Fruit fly (Drosophila melanogaster) whole organism, prepupa: ENCODE data around the gene olf413.

Experiments
- Blimp-1 ChIP-seq: fragments of 200-800 bp; sonication (Bioruptor generic); optimal IDR thresholded peaks from 3 replicates; lab custom pipeline; 2017; ENCODE audit warnings: missing biosample characterization, missing genetic modification characterization, mild to moderate bottlenecking, moderate library complexity, missing genetic modification reagents
- CG10631 ChIP-seq: fragments of 200-800 bp; sonication (Bioruptor generic); optimal IDR thresholded peaks from 2 replicates; lab custom pipeline; 2016; ENCODE audit warnings: missing biosample characterization, missing genetic modification characterization
- CG10669 ChIP-seq: fragments of 200-800 bp; sonication (Bioruptor generic); optimal IDR thresholded peaks from 3 replicates; lab custom pipeline; 2018; ENCODE audit warnings: missing biosample characterization, mild to moderate bottlenecking, missing genetic modification characterization, moderate library complexity
- CG11294 ChIP-seq: fragments of 200-800 bp; sonication (Bioruptor generic); IDR thresholded peaks from 2 replicates; pipeline ENCODE4 v1.3.6; 2022; ENCODE audit warnings: missing biosample characterization, missing genetic modification characterization
- CG11762 ChIP-seq: fragments of 200-800 bp; sonication (Bioruptor generic); optimal IDR thresholded peaks from 3 replicates; lab custom pipeline; 2016; ENCODE audit warnings: missing biosample characterization, missing genetic modification characterization; ENCODE audit not compliant: insufficient read depth
- CG15336 ChIP-seq: fragments of 200-800 bp; sonication (Bioruptor generic); IDR thresholded peaks from 2 replicates; pipeline ENCODE4 v1.3.6; 2022; ENCODE audit warnings: missing biosample characterization, missing genetic modification characterization
- CG1621 ChIP-seq: fragments of 200-800 bp; sonication (Bioruptor generic); optimal IDR thresholded peaks from 3 replicates; lab custom pipeline; 2018; ENCODE audit warnings: missing biosample characterization, mild to moderate bottlenecking, missing genetic modification characterization
- CG3032 ChIP-seq: fragments of 200-800 bp; optimal IDR thresholded peaks from 2 replicates; lab custom pipeline; 2019; ENCODE audit warnings: missing biosample characterization, mild to moderate bottlenecking, missing genetic modification characterization, moderate library complexity
- CG31627 ChIP-seq: fragments of 200-800 bp; sonication (Bioruptor generic); optimal IDR thresholded peaks from 3 replicates; lab custom pipeline; 2016; ENCODE audit warnings: missing biosample characterization, missing genetic modification characterization
- CG32006 ChIP-seq: fragments of 200-800 bp; sonication (Bioruptor generic); optimal IDR thresholded peaks from 3 replicates; lab custom pipeline; 2017; ENCODE audit warnings: missing biosample characterization, mild to moderate bottlenecking, missing genetic modification characterization
- CG34406 ChIP-seq: fragments of 200-800 bp; sonication (Bioruptor generic); optimal IDR thresholded peaks from 3 replicates; lab custom pipeline; 2016; ENCODE audit warnings: missing biosample characterization, missing genetic modification characterization
- CG3919 ChIP-seq: fragments of 200-800 bp; sonication (Bioruptor generic); optimal IDR thresholded peaks from 3 replicates; lab custom pipeline; 2016; ENCODE audit warnings: missing biosample characterization, missing genetic modification characterization
- CG6276 ChIP-seq: fragments of 200-800 bp; sonication (Bioruptor generic); optimal IDR thresholded peaks from 2 replicates; lab custom pipeline; 2017; ENCODE audit warnings: missing biosample characterization, mild to moderate bottlenecking, missing genetic modification characterization
- CG6792 ChIP-seq: fragments of 200-800 bp; sonication (Bioruptor generic); optimal IDR thresholded peaks from 3 replicates; lab custom pipeline; 2016; ENCODE audit warnings: missing biosample characterization, missing genetic modification characterization
- CG6808 ChIP-seq: fragments of 200-800 bp; sonication (Bioruptor generic); optimal IDR thresholded peaks from 3 replicates; lab custom pipeline; 2017; ENCODE audit warnings: missing biosample characterization, missing genetic modification characterization, mild to moderate bottlenecking, moderate library complexity, missing genetic modification reagents
- CG6854 ChIP-seq: fragments of 200-800 bp; sonication (Bioruptor generic); optimal IDR thresholded peaks from 2 replicates; lab custom pipeline; 2017; ENCODE audit warnings: missing biosample characterization, mild to moderate bottlenecking, missing genetic modification characterization
- CG7368 ChIP-seq: fragments of 200-800 bp; sonication (Bioruptor generic); optimal IDR thresholded peaks from 3 replicates; lab custom pipeline; 2016; ENCODE audit warnings: missing biosample characterization, missing genetic modification characterization
- CG8119 ChIP-seq: fragments of 200-800 bp; sonication (Bioruptor generic); IDR thresholded peaks from 3 replicates; pipeline ENCODE4 v1.3.6; 2022; ENCODE audit warnings: missing biosample characterization, missing genetic modification characterization
- CG8319 ChIP-seq: fragments of 200-800 bp; sonication (Bioruptor generic); optimal IDR thresholded peaks from 3 replicates; lab custom pipeline; 2016; ENCODE audit warnings: missing biosample characterization, missing genetic modification characterization
- Eip75B ChIP-seq: fragments of 200-800 bp; sonication (Bioruptor generic); optimal IDR thresholded peaks from 3 replicates; lab custom pipeline; 2016; ENCODE audit warnings: missing biosample characterization, missing genetic modification characterization
- Eip78C ChIP-seq: fragments of 200-800 bp; sonication (Bioruptor generic); peaks from one replicate; lab custom pipeline; 2016; ENCODE audit warnings: missing biosample characterization, missing genetic modification characterization
- Eip93F ChIP-seq: fragments of 200-800 bp; sonication (Bioruptor generic); optimal IDR thresholded peaks from 2 replicates; lab custom pipeline; 2016; ENCODE audit warnings: missing biosample characterization, mild to moderate bottlenecking, missing genetic modification characterization
- Ets21C ChIP-seq: fragments of 200-800 bp; sonication (Bioruptor generic); optimal IDR thresholded peaks from 3 replicates; lab custom pipeline; 2016; ENCODE audit warnings: missing biosample characterization, missing genetic modification characterization
- Ets96B ChIP-seq: fragments of 200-800 bp; optimal IDR thresholded peaks from 2 replicates; lab custom pipeline; 2019; ENCODE audit warnings: missing biosample characterization, mild to moderate bottlenecking, missing genetic modification characterization, moderate library complexity
- Gug ChIP-seq: fragments of 200-800 bp; sonication (Bioruptor generic); IDR thresholded peaks from 2 replicates; pipeline ENCODE4 v1.3.6; 2022; ENCODE audit warnings: missing biosample characterization, missing genetic modification characterization
- Hr38 ChIP-seq: sonication (Bioruptor generic); optimal IDR thresholded peaks from 2 replicates; lab custom pipeline; 2016; ENCODE audit warnings: missing biosample characterization, missing genetic modification characterization
- Hr39 ChIP-seq: fragments of 200-800 bp; sonication (Bioruptor generic); optimal IDR thresholded peaks from 2 replicates; lab custom pipeline; 2016; ENCODE audit warnings: missing biosample characterization, missing genetic modification characterization
- Lpt ChIP-seq: fragments of 200-800 bp; sonication (Bioruptor generic); optimal IDR thresholded peaks from 3 replicates; lab custom pipeline; 2016; ENCODE audit warnings: missing biosample characterization, missing genetic modification characterization
- Met ChIP-seq: fragments of 200-800 bp; sonication (Bioruptor generic); optimal IDR thresholded peaks from 3 replicates; lab custom pipeline; 2016; ENCODE audit warnings: missing biosample characterization, missing genetic modification characterization
- OdsH ChIP-seq: fragments of 200-800 bp; sonication (Bioruptor generic); optimal IDR thresholded peaks from 3 replicates; lab custom pipeline; 2016; ENCODE audit warnings: missing biosample characterization, missing genetic modification characterization
- Smox ChIP-seq: fragments of 200-800 bp; sonication (Bioruptor generic); optimal IDR thresholded peaks from 3 replicates; lab custom pipeline; 2016; ENCODE audit warnings: missing biosample characterization, missing genetic modification characterization
- Sox102F ChIP-seq: fragments of 200-800 bp; sonication (Bioruptor generic); optimal IDR thresholded peaks from 2 replicates; lab custom pipeline; 2016; ENCODE audit warnings: missing biosample characterization, mild to moderate bottlenecking, missing genetic modification characterization
- Sox15 ChIP-seq: fragments of 200-800 bp; sonication (Bioruptor generic); optimal IDR thresholded peaks from 3 replicates; lab custom pipeline; 2016; ENCODE audit warnings: missing biosample characterization, missing genetic modification characterization
- achi ChIP-seq: fragments of 200-800 bp; sonication (Bioruptor generic); optimal IDR thresholded peaks from 3 replicates; lab custom pipeline; 2016; ENCODE audit warnings: missing biosample characterization, missing genetic modification characterization
- cyc ChIP-seq: fragments of 200-800 bp; sonication (Bioruptor generic); optimal IDR thresholded peaks from 3 replicates; lab custom pipeline; 2016; ENCODE audit warnings: missing biosample characterization, missing genetic modification characterization
- eg ChIP-seq: fragments of 200-800 bp; sonication (Bioruptor generic); IDR thresholded peaks from 3 replicates; pipeline ENCODE4 v1.3.6; 2022; ENCODE audit warnings: missing biosample characterization, missing genetic modification characterization
- esn ChIP-seq: fragments of 200-800 bp; sonication (Bioruptor generic); optimal IDR thresholded peaks from 2 replicates; lab custom pipeline; 2016; ENCODE audit warnings: missing biosample characterization, mild to moderate bottlenecking, missing genetic modification characterization, moderate library complexity
- fd85E ChIP-seq: fragments of 200-800 bp; sonication (Bioruptor generic); optimal IDR thresholded peaks from 3 replicates; lab custom pipeline; 2016; ENCODE audit warnings: missing biosample characterization, missing genetic modification characterization
- lz ChIP-seq: fragments of 200-800 bp; sonication (Bioruptor generic); optimal IDR thresholded peaks from 3 replicates; lab custom pipeline; 2016; ENCODE audit warnings: missing biosample characterization, missing genetic modification characterization
- net ChIP-seq: fragments of 200-800 bp; sonication (Bioruptor generic); optimal IDR thresholded peaks from 3 replicates; lab custom pipeline; 2016; ENCODE audit warnings: missing biosample characterization, missing genetic modification characterization
- pdm3 ChIP-seq: fragments of 200-800 bp; sonication (Bioruptor generic); optimal IDR thresholded peaks from 3 replicates; lab custom pipeline; 2016; ENCODE audit warnings: missing biosample characterization, missing genetic modification characterization
- ss ChIP-seq, 2 experiments: fragments of 200-800 bp; sonication (Bioruptor generic); optimal IDR thresholded peaks; 2 replicates in 1 of 2; 3 replicates in 1 of 2; lab custom pipeline; 2017 to 2018; ENCODE audit warnings: mild to moderate bottlenecking in 2 of 2, missing biosample characterization in 2 of 2, missing genetic modification characterization in 2 of 2, moderate library complexity in 1 of 2
- topi ChIP-seq: fragments of 200-800 bp; sonication (Bioruptor generic); optimal IDR thresholded peaks from 3 replicates; lab custom pipeline; 2016; ENCODE audit warnings: missing biosample characterization, missing genetic modification characterization
- vri ChIP-seq: fragments of 200-800 bp; sonication (Bioruptor generic); optimal IDR thresholded peaks from 3 replicates; lab custom pipeline; 2016; ENCODE audit warnings: missing biosample characterization, mild to moderate bottlenecking, missing genetic modification characterization

olf413 gene

DNA sequence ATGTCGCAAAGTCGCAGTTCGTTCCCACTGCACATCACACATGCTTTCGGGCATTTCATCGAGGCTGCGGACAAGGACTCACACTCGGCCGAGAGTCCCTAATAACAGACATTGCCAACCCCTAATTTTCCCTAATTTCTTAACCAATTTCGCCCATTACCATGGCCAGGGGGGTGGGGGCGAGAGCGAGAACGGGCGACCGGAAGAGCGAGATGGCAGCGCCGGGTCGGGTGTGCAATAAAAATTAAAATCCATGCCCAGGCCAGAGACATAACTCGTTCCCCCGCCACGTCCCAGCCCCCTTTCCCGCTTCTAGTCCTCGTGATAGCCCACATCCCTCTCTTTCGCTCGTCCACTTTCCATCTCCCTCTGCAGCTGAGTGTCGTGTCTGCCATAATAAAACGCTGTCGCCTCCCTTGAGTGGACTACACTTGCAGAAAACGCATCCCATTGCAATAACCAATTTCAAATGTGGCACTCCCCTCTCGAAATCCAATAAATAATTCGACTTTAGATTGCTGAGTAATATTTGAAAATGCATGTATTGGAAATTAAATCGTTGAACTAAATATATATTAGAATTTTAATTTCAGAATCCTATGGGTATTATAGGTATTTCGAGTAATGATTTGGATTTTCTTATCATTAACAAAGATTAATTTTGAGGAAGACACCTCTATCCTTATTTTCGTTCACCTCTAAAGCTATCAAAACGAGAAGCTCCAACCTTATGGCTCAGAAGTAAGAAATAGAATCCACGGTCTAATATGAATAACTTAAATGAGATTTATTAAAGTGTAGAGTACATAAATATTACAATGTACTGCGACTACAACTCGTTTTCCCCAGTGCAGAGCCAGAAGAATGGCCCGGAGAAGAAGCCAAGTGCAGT is 5.8 kb upstream of the olf413 start (continued):
- TF ChIP-seq eg (GFP tag; lab: Robert Waterston, UW): no peak
- TF ChIP-seq CG15336 (GFP tag; lab: Robert Waterston, UW): no peak
- peak; percentile 38 for TF ChIP-seq CG6792 (GFP tag; lab: Kevin White, UChicago)
- TF ChIP-seq CG3032 (tag; lab: Kevin White, UChicago): peak; percentile 54
- TF ChIP-seq esn (GFP tag; lab: Kevin White, UChicago): peak; percentile 61
- peak; percentile 50 for TF ChIP-seq CG10631 (GFP tag; lab: Kevin White, UChicago)
- peak; percentile 57 for TF ChIP-seq CG6808 (GFP tag; lab: Kevin White, UChicago)
- peak; percentile 14 for TF ChIP-seq achi (GFP tag; lab: Kevin White, UChicago)

DNA sequence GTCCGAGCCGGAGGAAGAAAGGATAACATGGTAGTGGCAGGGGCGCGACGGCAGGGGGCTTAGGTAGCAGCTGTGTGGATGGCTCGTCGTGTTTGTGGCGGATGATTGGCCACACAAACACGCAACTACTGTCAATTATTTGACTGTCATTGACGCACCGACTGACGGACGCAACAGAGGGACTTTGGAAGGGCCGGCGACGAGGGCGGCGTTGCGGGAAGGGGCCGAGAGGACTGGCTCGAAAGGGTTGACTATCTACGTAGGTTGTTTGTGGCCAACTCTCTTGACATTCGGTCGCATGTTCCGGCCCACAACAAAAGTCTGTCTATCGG is 5.2 kb upstream of the olf413 start:
- TF ChIP-seq fd85E (GFP tag; lab: Kevin White, UChicago) (no peak), ss (GFP tag; optimal IDR thresholded peaks at IDR 0.05; lab: Kevin White, UChicago) (peak in 1 of 2 experiments; percentile 91)
- TF ChIP-seq, all 60 proteins: peak for 1

DNA sequence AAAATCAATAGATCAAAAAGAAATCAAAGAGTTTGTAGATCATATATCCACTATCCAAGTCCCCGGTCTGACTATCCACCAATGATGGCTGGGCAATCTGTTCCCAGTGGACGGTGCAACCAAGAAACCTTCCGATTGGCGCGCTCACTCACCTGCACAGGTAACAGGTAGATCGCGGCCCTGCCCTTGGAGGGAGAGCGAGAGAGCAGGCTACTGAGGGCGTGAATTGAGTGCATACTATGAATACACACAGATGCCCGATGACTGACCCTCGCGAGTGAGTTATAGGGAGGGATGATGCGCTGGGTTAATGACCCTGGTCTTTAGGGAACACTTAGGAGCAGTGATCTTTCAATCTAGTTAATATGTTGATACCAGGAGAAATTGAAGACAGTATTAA is 3.2 kb upstream of the olf413 start:
- TF ChIP-seq Eip78C (GFP tag; lab: Kevin White, UChicago) (peak; percentile 35), Eip93F (no peak)

DNA sequence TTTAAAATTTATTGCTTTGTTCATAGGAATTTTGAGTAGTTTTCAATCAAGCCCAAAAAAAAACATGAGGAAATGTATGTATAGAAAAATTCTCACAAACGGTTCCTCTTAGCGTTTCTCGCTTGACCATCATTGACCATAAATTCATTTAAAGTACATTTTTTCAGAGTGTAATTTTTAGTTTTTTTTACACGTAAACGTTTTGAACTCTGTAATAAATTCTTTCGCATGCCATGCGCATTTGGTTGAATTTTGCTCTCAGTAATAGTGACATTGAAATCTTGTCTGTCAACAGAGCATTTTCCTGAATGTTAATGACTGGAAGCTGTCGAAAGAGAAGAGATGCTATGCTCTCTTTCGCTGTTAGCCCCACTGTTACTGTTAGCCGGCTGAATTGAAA is 1.5 kb upstream of the olf413 start:
- TF ChIP-seq CG3032 (tag; lab: Kevin White, UChicago) (no peak), Sox102F (GFP tag; lab: Kevin White, UChicago) (peak; percentile 37), Lpt (GFP tag; lab: Kevin White, UChicago) (no peak), CG10669 (GFP tag; lab: Kevin White, UChicago) (peak; percentile 11), Ets21C (GFP tag; lab: Kevin White, UChicago) (no peak), pdm3 (GFP tag; lab: Kevin White, UChicago) (peak; percentile 44), CG7368 (GFP tag; lab: Kevin White, UChicago) (no peak), OdsH (peak; percentile 45), esn (GFP tag; lab: Kevin White, UChicago) (peak; percentile 24), CG8119 (GFP tag; lab: Robert Waterston, UW) (peak; percentile 53; the same call in 2 of the 3 replicates), lz (GFP tag; lab: Kevin White, UChicago) (no peak), fd85E (GFP tag; lab: Kevin White, UChicago) (no peak), Sox15 (GFP tag; lab: Kevin White, UChicago) (no peak), Hr39 (GFP tag; lab: Kevin White, UChicago) (peak; percentile 4), CG3919 (peak; percentile 52), CG15336 (GFP tag; lab: Robert Waterston, UW) (no peak), CG1621 (no peak), CG6276 (GFP tag; lab: Kevin White, UChicago) (peak; percentile 25), CG11762 (GFP tag; lab: Kevin White, UChicago) (no peak), CG8319 (GFP tag; lab: Kevin White, UChicago) (no peak), topi (peak; percentile 26), Smox (peak; percentile 18), vri (GFP tag; lab: Kevin White, UChicago) (no peak), CG31627 (GFP tag; lab: Kevin White, UChicago) (no peak), Hr38 (GFP tag; lab: Kevin White, UChicago) (no peak), CG11294 (0 out of 2 replicates have a peak, but pooled peaks have one; percentile 22), CG6792 (GFP tag; lab: Kevin White, UChicago) (no peak), Eip75B (no peak), CG6854 (GFP tag; lab: Kevin White, UChicago) (no peak), Met (GFP tag; lab: Kevin White, UChicago) (no peak), Gug (no peak), cyc (peak; percentile 12), CG6808 (GFP tag; lab: Kevin White, UChicago) (no peak), Ets96B (tag; lab: Kevin White, UChicago) (peak; percentile 4), ss (GFP tag; optimal IDR thresholded peaks at IDR 0.05; lab: Kevin White, UChicago) (no peak), Blimp-1 (GFP tag; lab: Kevin White, UChicago) (no peak), CG32006 (peak; percentile 61), net (GFP tag; lab: Kevin White, UChicago) (peak; percentile 19), CG34406 (GFP tag; lab: Kevin White, UChicago) (no peak)
